Worm (Caenorhabditis elegans): ENCODE results near the gene nhr-37.

DNA sequence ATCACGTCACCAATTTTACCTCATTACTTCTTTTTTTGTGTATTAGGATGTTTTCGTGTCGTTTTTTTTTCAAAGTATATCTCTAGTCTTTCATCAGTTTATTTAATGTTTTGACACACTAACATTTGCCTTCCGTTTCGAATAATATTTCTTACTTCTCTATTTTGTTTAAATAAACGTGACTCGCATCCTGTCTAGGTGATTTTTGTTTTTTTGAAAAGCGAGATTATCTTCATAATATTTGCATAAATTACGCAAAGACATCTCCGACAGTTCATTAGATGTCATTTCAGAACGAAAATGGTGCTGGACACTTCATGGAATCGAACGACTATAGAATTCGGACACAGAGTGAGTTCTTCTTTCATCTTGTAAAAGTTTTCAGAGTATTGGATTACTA, 27.3 kb downstream of the nhr-37 start, which contains the start of gene T10H9.1:
- TF ChIP-seq lim-7 (GFP tag; IDR thresholded peaks at IDR 0.05) (no peak), aly-2 (tag; optimal IDR thresholded peaks at IDR 0.05) (no peak)

All from whole organism, L4 larva.